Worm (Caenorhabditis elegans) whole organism, early embryonic: ENCODE data around the gene W03G11.4.

Experiments
- ama-1 ChIP-seq: fragments of 150-350 bp; optimal IDR thresholded peaks from 2 replicates; lab custom pipeline; 2014
- hmg-4 ChIP-seq: fragments of 200-800 bp; sonication (Bioruptor generic); optimal IDR thresholded peaks from 2 replicates; lab custom pipeline; 2018; ENCODE audit warnings: mild to moderate bottlenecking, missing genetic modification characterization, missing compliant biosample characterization
- scrt-1 ChIP-seq: fragments of 200-800 bp; sonication (Bioruptor generic); IDR thresholded peaks from 2 replicates; pipeline ENCODE4 v1.3.6; 2022; ENCODE audit warnings: missing genetic modification characterization, missing compliant biosample characterization
- sea-1 ChIP-seq: fragments of 200-800 bp; sonication (Bioruptor generic); conservative IDR thresholded peaks from 2 replicates; pipeline ENCODE4 v1.3.6; 2022; ENCODE audit warnings: missing genetic modification characterization, missing compliant biosample characterization
- tra-4 ChIP-seq: sonication (generic microtip); optimal IDR thresholded peaks from 2 replicates; lab custom pipeline; 2017; ENCODE audit warnings: missing genetic modification characterization, missing compliant biosample characterization

DNA sequence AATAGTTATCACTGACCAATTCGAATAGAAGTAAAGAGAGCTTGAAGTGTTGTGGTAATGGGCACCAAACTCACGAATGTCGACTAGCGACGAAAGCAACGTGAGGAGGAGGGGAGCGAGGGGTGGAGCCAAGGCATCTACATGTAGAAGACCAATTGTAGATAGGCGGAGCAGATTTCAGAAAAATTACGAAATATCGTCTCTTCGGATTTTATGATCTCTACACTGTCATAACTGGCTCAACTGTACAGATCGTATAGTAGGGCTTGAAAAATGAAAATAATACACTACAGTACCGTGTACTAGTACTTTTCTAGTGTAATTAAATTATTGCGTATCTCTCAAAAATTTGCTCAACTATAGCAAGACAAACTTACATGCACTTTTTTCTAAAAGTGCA lies at the start of gene W03G11.4:
- TF ChIP-seq ama-1 (no peak), hmg-4 (no peak), scrt-1 (no peak), tra-4 (tag; lab: Kevin White, UChicago) (no peak), sea-1 (no peak)
